Worm (Caenorhabditis elegans) whole organism, L4 larva: ENCODE results near the gene sre-46.

ENCODE experiments used
- ZK337.2 ChIP-seq: fragments of 200-800 bp; sonication (Bioruptor generic); IDR thresholded peaks from 2 replicates; pipeline ENCODE4 v1.3.6; 2022; ENCODE audit warnings: missing genetic modification reagents, missing genetic modification characterization, missing compliant biosample characterization
- dpl-1 ChIP-seq: fragments of 150-350 bp; optimal IDR thresholded peaks from 2 replicates; lab custom pipeline; 2014; ENCODE audit warnings: missing biosample characterization, missing genetic modification reagents, missing genetic modification characterization
- gei-8 ChIP-seq: fragments of 200-800 bp; sonication (Bioruptor generic); optimal IDR thresholded peaks from 2 replicates; lab custom pipeline; 2018; ENCODE audit warnings: mild to moderate bottlenecking, missing genetic modification characterization, missing compliant biosample characterization
- hmg-1.1 ChIP-seq: fragments of 200-800 bp; sonication (Bioruptor generic); IDR thresholded peaks from 2 replicates; pipeline ENCODE4 v1.3.6; 2022; ENCODE audit warnings: missing genetic modification reagents, missing genetic modification characterization, missing compliant biosample characterization
- lin-15B ChIP-seq: fragments of 150-350 bp; sonication (generic microtip); optimal IDR thresholded peaks from 3 replicates; lab custom pipeline; 2014; ENCODE audit warnings: missing biosample characterization, missing genetic modification characterization
- lir-3 ChIP-seq: sonication (generic microtip); optimal IDR thresholded peaks from 2 replicates; lab custom pipeline; 2016; ENCODE audit warnings: mild to moderate bottlenecking, missing genetic modification characterization, missing compliant biosample characterization
- lsy-2 ChIP-seq, 2 experiments: fragments of 150-350 bp in 1 of 2; sonication (generic microtip) in 1 of 2; optimal IDR thresholded peaks; 2 replicates each; lab custom pipeline; 2014 to 2017; ENCODE audit warnings: missing biosample characterization in 2 of 2, missing genetic modification characterization in 2 of 2
- nhr-76 ChIP-seq: fragments of 150-350 bp; optimal IDR thresholded peaks from 2 replicates; lab custom pipeline; 2014; ENCODE audit warnings: missing biosample characterization, missing genetic modification characterization
- pqm-1 ChIP-seq: sonication (generic microtip); optimal IDR thresholded peaks from 2 replicates; lab custom pipeline; 2017; ENCODE audit warnings: missing biosample characterization, missing genetic modification characterization
- tag-97 ChIP-seq: fragments of 200-800 bp; sonication (Bioruptor generic); IDR thresholded peaks from 2 replicates; pipeline ENCODE4 v1.3.6; 2022; ENCODE audit warnings: missing genetic modification characterization, missing compliant biosample characterization
- zag-1 ChIP-seq: fragments of 150-350 bp; optimal IDR thresholded peaks from 2 replicates; lab custom pipeline; 2014; ENCODE audit warnings: missing biosample characterization, missing genetic modification characterization

ce11 chrII:13675212-13675611 is 45.9 kb downstream of the sre-46 start:
- TF ChIP-seq tag-97 (GFP tag; lab: Robert Waterston, UW) (no peak), pqm-1 (tag; lab: Kevin White, UChicago) (no peak), lir-3 (tag; lab: Kevin White, UChicago) (no peak), nhr-76 (tag; lab: Kevin White, UChicago) (no peak), lin-15B (tag; lab: Kevin White, UChicago) (no peak), ZK337.2 (GFP tag; lab: Robert Waterston, UW) (no peak), hmg-1.1 (GFP tag; lab: Robert Waterston, UW) (no peak), lsy-2 (tag; optimal IDR thresholded peaks at IDR 0.05; lab: Kevin White, UChicago) (no peak), gei-8 (no peak), dpl-1 (no peak), zag-1 (tag; lab: Kevin White, UChicago) (no peak)
